Fruit fly (Drosophila melanogaster): ENCODE measurements around the gene stwl.

- no peak for TF ChIP-seq Mnt (GFP tag; optimal IDR thresholded peaks at IDR 0.05)
- TF ChIP-seq CG12768 (GFP tag; optimal IDR thresholded peaks at IDR 0.05), result no peak
- no peak for TF ChIP-seq Hr96 (GFP tag; optimal IDR thresholded peaks at IDR 0.05)
- no peak for TF ChIP-seq CG7101 (tag; optimal IDR thresholded peaks at IDR 0.05)
- TF ChIP-seq tj (GFP tag; optimal IDR thresholded peaks at IDR 0.05), result no peak
- TF ChIP-seq CG33017 (tag; optimal IDR thresholded peaks at IDR 0.05), result no peak
- no peak for TF ChIP-seq toe (GFP tag; optimal IDR thresholded peaks at IDR 0.05)
- no peak for TF ChIP-seq CG14711 (tag; optimal IDR thresholded peaks at IDR 0.05)
- no peak for TF ChIP-seq bab1 (GFP tag; optimal IDR thresholded peaks at IDR 0.05)
- TF ChIP-seq kay (GFP tag; ENCODE audit: borderline replicate concordance), result no peak
- no peak for TF ChIP-seq CG11617 (GFP tag; optimal IDR thresholded peaks at IDR 0.05)
- TF ChIP-seq ovo (GFP tag; optimal IDR thresholded peaks at IDR 0.05), result no peak
- TF ChIP-seq cnc (optimal IDR thresholded peaks at IDR 0.05), result no peak
These were observed 7.1 kb downstream of the stwl start, which contains the start of gene CG3868 for dm6 chr3L:14402632-14403031.

Data from whole organism, adult.